Fruit fly (Drosophila melanogaster): ENCODE results near the gene CG4995.

CG4995 gene

dm6 chr2L:10303786-10304185 is 18.5 kb upstream of the CG4995 start, which contains the start of gene nmd:
TSS of gene nmd (minus strand) at chr2L:10303947.
- TF ChIP-seq Clk (GFP tag; optimal IDR thresholded peaks at IDR 0.05) = no peak
- peak; percentile 28 for TF ChIP-seq CG14711 (tag; optimal IDR thresholded peaks at IDR 0.05)
- peak; percentile 79 for TF ChIP-seq Mnt (GFP tag; optimal IDR thresholded peaks at IDR 0.05)
- TF ChIP-seq kay (GFP tag; ENCODE audit: borderline replicate concordance) = peak; percentile 67
- peak; percentile 12 for TF ChIP-seq CG33017 (tag; optimal IDR thresholded peaks at IDR 0.05)
- TF ChIP-seq bab1 (GFP tag; optimal IDR thresholded peaks at IDR 0.05) = peak; percentile 61

dm6 chr2L:10305538-10306147 is 16.6 kb upstream of the CG4995 start:
- TF ChIP-seq kay (GFP tag; ENCODE audit: borderline replicate concordance) (peak; percentile 64), pad (GFP tag; optimal IDR thresholded peaks at IDR 0.05) (no peak)

dm6 chr2L:10306518-10307260 is 15.6 kb upstream of the CG4995 start, which contains the start of the genes CG5390 and CG4968:
TSS of gene CG5390 (minus strand) at chr2L:10306594.
TSS of gene CG4968 (plus strand) at chr2L:10306922.
- peak; percentile 96 for TF ChIP-seq kay (GFP tag; ENCODE audit: borderline replicate concordance)
- peak; percentile 77 for TF ChIP-seq CG14711 (tag; optimal IDR thresholded peaks at IDR 0.05)
- TF ChIP-seq bab1 (GFP tag; optimal IDR thresholded peaks at IDR 0.05) = peak; percentile 91
- peak; percentile 57 for TF ChIP-seq CG1620 (GFP tag; optimal IDR thresholded peaks at IDR 0.05)
- no peak for TF ChIP-seq CG5204 (GFP tag; optimal IDR thresholded peaks at IDR 0.05)
- peak; percentile 81 for TF ChIP-seq CG7101 (tag; optimal IDR thresholded peaks at IDR 0.05)
- peak; percentile 69 for TF ChIP-seq CG12768 (GFP tag; optimal IDR thresholded peaks at IDR 0.05)
- no peak for TF ChIP-seq Hr96 (GFP tag; optimal IDR thresholded peaks at IDR 0.05)
- TF ChIP-seq Mnt (GFP tag; optimal IDR thresholded peaks at IDR 0.05) = peak; percentile 58
- TF ChIP-seq ovo (GFP tag; optimal IDR thresholded peaks at IDR 0.05) = peak; percentile 51
- TF ChIP-seq Crg-1 (GFP tag; optimal IDR thresholded peaks at IDR 0.05) = peak; percentile 36
- no peak for TF ChIP-seq toe (GFP tag; optimal IDR thresholded peaks at IDR 0.05)
- peak; percentile 23 for TF ChIP-seq Clk (GFP tag; optimal IDR thresholded peaks at IDR 0.05)
- TF ChIP-seq CG11617 (GFP tag; optimal IDR thresholded peaks at IDR 0.05) = peak; percentile 59
- peak; percentile 64 for TF ChIP-seq CG7045 (GFP tag; optimal IDR thresholded peaks at IDR 0.05)
- no peak for TF ChIP-seq cnc (optimal IDR thresholded peaks at IDR 0.05)
- TF ChIP-seq tj (GFP tag; optimal IDR thresholded peaks at IDR 0.05) = peak; percentile 72
- peak; percentile 61 for TF ChIP-seq CG33017 (tag; optimal IDR thresholded peaks at IDR 0.05)
- peak; percentile 58 for TF ChIP-seq pad (GFP tag; optimal IDR thresholded peaks at IDR 0.05)
- TF ChIP-seq cic (GFP tag; optimal IDR thresholded peaks at IDR 0.05) = peak; percentile 22

DNA sequence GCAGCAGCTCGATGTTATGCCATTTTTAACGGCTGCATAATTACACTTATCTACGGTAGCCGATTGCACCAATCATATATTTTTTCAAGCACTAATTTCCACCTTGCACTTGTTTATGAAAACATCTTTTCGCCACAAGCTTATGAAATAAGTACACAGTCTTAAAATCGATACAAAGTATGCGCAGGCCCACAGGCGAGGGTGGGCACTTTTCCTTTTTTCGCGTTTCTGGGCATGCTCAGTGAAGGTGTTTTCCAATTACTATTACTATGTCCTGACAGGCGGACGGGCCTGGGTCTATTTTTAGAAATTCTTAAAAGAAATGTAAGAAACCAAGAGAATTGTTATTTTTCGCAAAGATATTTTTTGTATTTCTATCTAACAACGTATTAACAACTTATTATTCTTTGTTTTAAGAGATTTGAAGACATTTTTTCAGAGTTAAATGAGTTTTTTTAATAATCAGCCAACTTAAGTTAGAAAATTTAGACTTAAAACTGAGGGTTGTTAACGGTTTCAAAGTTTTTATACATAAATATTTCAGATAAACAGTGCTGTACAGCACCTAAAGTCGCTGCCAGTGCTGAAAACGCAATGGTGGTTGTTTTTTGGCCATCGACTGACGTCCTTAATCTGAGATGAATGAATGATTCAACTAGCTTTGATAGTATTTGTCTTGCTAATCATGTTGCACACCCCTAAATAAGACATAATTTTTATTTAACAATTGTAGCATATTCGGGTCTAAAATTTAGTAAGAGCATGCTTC is 11.5 kb upstream of the CG4995 start, which contains the start of gene Cdk5alpha:
TSS of gene Cdk5alpha (minus strand) at position 343 of the 769 bp plus-strand sequence.
- TF ChIP-seq kay (GFP tag; ENCODE audit: borderline replicate concordance) (no peak), cic (GFP tag; optimal IDR thresholded peaks at IDR 0.05) (peak; percentile 3)

dm6 chr2L:10311822-10312221 is 10.5 kb upstream of the CG4995 start:
- TF ChIP-seq CG12768 (GFP tag; optimal IDR thresholded peaks at IDR 0.05) = no peak
- peak; percentile 32 for TF ChIP-seq bab1 (GFP tag; optimal IDR thresholded peaks at IDR 0.05)
- peak; percentile 39 for TF ChIP-seq Mnt (GFP tag; optimal IDR thresholded peaks at IDR 0.05)

dm6 chr2L:10314327-10315210 is 7.7 kb upstream of the CG4995 start, which contains the start of the genes Usp14 and CG4972:
TSS of gene Usp14 (minus strand) at chr2L:10314396.
TSS of gene CG4972 (plus strand) at chr2L:10314792.
- TF ChIP-seq toe (GFP tag; optimal IDR thresholded peaks at IDR 0.05) (no peak), cnc (optimal IDR thresholded peaks at IDR 0.05) (no peak), CG5204 (GFP tag; optimal IDR thresholded peaks at IDR 0.05) (no peak), CG33017 (tag; optimal IDR thresholded peaks at IDR 0.05) (no peak), CG11617 (GFP tag; optimal IDR thresholded peaks at IDR 0.05) (peak; percentile 19), Hr96 (GFP tag; optimal IDR thresholded peaks at IDR 0.05) (no peak), tj (GFP tag; optimal IDR thresholded peaks at IDR 0.05) (peak; percentile 5), Crg-1 (GFP tag; optimal IDR thresholded peaks at IDR 0.05) (no peak), CG7101 (tag; optimal IDR thresholded peaks at IDR 0.05) (no peak), CG14711 (tag; optimal IDR thresholded peaks at IDR 0.05) (no peak), ovo (GFP tag; optimal IDR thresholded peaks at IDR 0.05) (no peak), Clk (GFP tag; optimal IDR thresholded peaks at IDR 0.05) (no peak), bab1 (GFP tag; optimal IDR thresholded peaks at IDR 0.05) (no peak), CG7045 (GFP tag; optimal IDR thresholded peaks at IDR 0.05) (no peak), kay (GFP tag; ENCODE audit: borderline replicate concordance) (peak; percentile 74), Mnt (GFP tag; optimal IDR thresholded peaks at IDR 0.05) (no peak), cic (GFP tag; optimal IDR thresholded peaks at IDR 0.05) (no peak), CG1620 (GFP tag; optimal IDR thresholded peaks at IDR 0.05) (peak; percentile 37), CG12768 (GFP tag; optimal IDR thresholded peaks at IDR 0.05) (no peak), pad (GFP tag; optimal IDR thresholded peaks at IDR 0.05) (no peak)
